Fruit fly (Drosophila melanogaster) whole organism, embryonic: ENCODE measurements around the gene SmD2.

Experiments
- Aef1 ChIP-seq: fragments of 200-800 bp; sonication (Bioruptor generic); IDR thresholded peaks from 3 replicates; pipeline ENCODE4 v1.3.6; 2022; ENCODE audit warnings: missing biosample characterization, missing genetic modification characterization
- Atf6 ChIP-seq: fragments of 200-800 bp; sonication (Bioruptor generic); IDR thresholded peaks from 2 replicates; pipeline ENCODE4 v1.3.6; 2022; ENCODE audit warnings: missing biosample characterization, missing genetic modification characterization
- CG10267 ChIP-seq: fragments of 200-800 bp; sonication (Bioruptor generic); optimal IDR thresholded peaks from 2 replicates; lab custom pipeline; 2018; ENCODE audit warnings: missing biosample characterization, mild to moderate bottlenecking, missing genetic modification characterization, moderate library complexity
- CG12942 ChIP-seq: fragments of 200-800 bp; sonication (Bioruptor generic); optimal IDR thresholded peaks from 3 replicates; lab custom pipeline; 2016; ENCODE audit warnings: missing biosample characterization, missing genetic modification characterization
- CG15073 ChIP-seq: fragments of 200-800 bp; sonication (Bioruptor generic); optimal IDR thresholded peaks from 2 replicates; lab custom pipeline; 2016; ENCODE audit warnings: missing biosample characterization, missing genetic modification characterization
- CG1529 ChIP-seq: fragments of 200-800 bp; sonication (Bioruptor generic); optimal IDR thresholded peaks from 3 replicates; lab custom pipeline; 2018; ENCODE audit warnings: missing biosample characterization, missing genetic modification characterization
- CG1603 ChIP-seq: fragments of 200-800 bp; sonication (Bioruptor generic); optimal IDR thresholded peaks from 2 replicates; lab custom pipeline; 2019; ENCODE audit warnings: missing biosample characterization, mild to moderate bottlenecking, missing genetic modification characterization, moderate library complexity
- CG16813 ChIP-seq: fragments of 200-800 bp; sonication (Bioruptor generic); IDR thresholded peaks from 3 replicates; pipeline ENCODE4 v1.3.6; 2022; ENCODE audit warnings: missing biosample characterization, missing genetic modification characterization; ENCODE audit not compliant: partially characterized antibody
- CG16815 ChIP-seq: fragments of 200-800 bp; sonication (Bioruptor generic); optimal IDR thresholded peaks from 3 replicates; lab custom pipeline; 2017; ENCODE audit warnings: missing biosample characterization, mild to moderate bottlenecking, missing genetic modification characterization
- CG17361 ChIP-seq: fragments of 200-800 bp; sonication (Bioruptor generic); IDR thresholded peaks from 3 replicates; pipeline ENCODE4 v1.3.6; 2022; ENCODE audit warnings: missing biosample characterization, missing genetic modification characterization
- CG18476 ChIP-seq: fragments of 200-800 bp; sonication (Bioruptor generic); optimal IDR thresholded peaks from 2 replicates; lab custom pipeline; 2016; ENCODE audit warnings: missing biosample characterization, mild to moderate bottlenecking, missing genetic modification characterization
- CG2116 ChIP-seq: fragments of 200-800 bp; sonication (Bioruptor generic); optimal IDR thresholded peaks from 3 replicates; lab custom pipeline; 2018; ENCODE audit warnings: missing biosample characterization, mild to moderate bottlenecking, missing genetic modification characterization
- CG30403 ChIP-seq: fragments of 200-800 bp; sonication (Bioruptor generic); optimal IDR thresholded peaks from 3 replicates; lab custom pipeline; 2016; ENCODE audit warnings: missing biosample characterization, missing genetic modification characterization
- CG3281 ChIP-seq: fragments of 200-800 bp; sonication (Bioruptor generic); optimal IDR thresholded peaks from 3 replicates; lab custom pipeline; 2017; ENCODE audit warnings: missing biosample characterization, mild to moderate bottlenecking, missing genetic modification characterization
- CG4404 ChIP-seq: fragments of 200-800 bp; sonication (Bioruptor generic); IDR thresholded peaks from 2 replicates; pipeline ENCODE4 v1.3.6; 2022; ENCODE audit warnings: missing biosample characterization, missing genetic modification characterization
- CG8388 ChIP-seq: fragments of 200-800 bp; sonication (Bioruptor generic); optimal IDR thresholded peaks from 2 replicates; lab custom pipeline; 2019; ENCODE audit warnings: missing biosample characterization, mild to moderate bottlenecking, missing genetic modification characterization, moderate library complexity
- CG9437 ChIP-seq: fragments of 200-800 bp; sonication (Bioruptor generic); optimal IDR thresholded peaks from 2 replicates; lab custom pipeline; 2018; ENCODE audit warnings: missing biosample characterization, mild to moderate bottlenecking, missing genetic modification characterization
- CG9932 ChIP-seq: fragments of 200-800 bp; sonication (Bioruptor generic); IDR thresholded peaks from 2 replicates; pipeline ENCODE4 v1.3.6; 2022; ENCODE audit warnings: missing biosample characterization, missing genetic modification characterization
- Deaf1 ChIP-seq: fragments of 200-800 bp; optimal IDR thresholded peaks from 3 replicates; lab custom pipeline; 2019; ENCODE audit warnings: missing biosample characterization, mild to moderate bottlenecking, missing genetic modification characterization, moderate library complexity
- Doc2 ChIP-seq: fragments of 200-800 bp; sonication (Bioruptor generic); IDR thresholded peaks from 2 replicates; pipeline ENCODE4 v1.3.6; 2022; ENCODE audit warnings: missing biosample characterization, missing genetic modification characterization
- Fer2 ChIP-seq: fragments of 200-800 bp; sonication (Bioruptor generic); optimal IDR thresholded peaks from 2 replicates; lab custom pipeline; 2018; ENCODE audit warnings: missing biosample characterization, mild to moderate bottlenecking, missing genetic modification characterization, moderate library complexity
- GATAe ChIP-seq: fragments of 200-800 bp; sonication (Bioruptor generic); conservative IDR thresholded peaks from 2 replicates; pipeline ENCODE4 v1.3.6; 2022; ENCODE audit warnings: missing biosample characterization, missing genetic modification characterization
- Gug ChIP-seq: fragments of 200-800 bp; sonication (Bioruptor generic); IDR thresholded peaks from 4 replicates; pipeline ENCODE4 v1.3.6; 2022; ENCODE audit warnings: missing biosample characterization, missing genetic modification characterization
- H15 ChIP-seq: fragments of 200-800 bp; sonication (Bioruptor generic); IDR thresholded peaks from 3 replicates; pipeline ENCODE4 v1.3.6; 2022; ENCODE audit warnings: missing biosample characterization, missing genetic modification characterization
- Hey ChIP-seq: fragments of 200-800 bp; sonication (Bioruptor generic); optimal IDR thresholded peaks from 3 replicates; lab custom pipeline; 2018; ENCODE audit warnings: missing biosample characterization, mild to moderate bottlenecking, missing genetic modification characterization
- HmgZ ChIP-seq: fragments of 200-800 bp; sonication (Bioruptor generic); optimal IDR thresholded peaks from 2 replicates; lab custom pipeline; 2018; ENCODE audit warnings: missing biosample characterization, mild to moderate bottlenecking, missing genetic modification characterization
- Poxn ChIP-seq: fragments of 200-800 bp; sonication (Bioruptor generic); IDR thresholded peaks from 2 replicates; pipeline ENCODE4 v1.3.6; 2022; ENCODE audit warnings: missing biosample characterization, missing genetic modification characterization
- Ssrp ChIP-seq: fragments of 200-800 bp; sonication (Bioruptor generic); optimal IDR thresholded peaks from 2 replicates; lab custom pipeline; 2018; ENCODE audit warnings: missing biosample characterization, mild to moderate bottlenecking, missing genetic modification characterization, moderate library complexity
- TFAM ChIP-seq: fragments of 200-800 bp; sonication (Bioruptor generic); optimal IDR thresholded peaks from 2 replicates; lab custom pipeline; 2017; ENCODE audit warnings: missing biosample characterization, missing genetic modification characterization, inconsistent platforms
- YL-1 ChIP-seq: fragments of 200-800 bp; sonication (Bioruptor generic); optimal IDR thresholded peaks from 3 replicates; lab custom pipeline; 2017; ENCODE audit warnings: missing biosample characterization, mild to moderate bottlenecking, missing genetic modification characterization
- al ChIP-seq: fragments of 200-800 bp; sonication (Bioruptor generic); IDR thresholded peaks from 2 replicates; pipeline ENCODE4 v1.3.6; 2022; ENCODE audit warnings: missing biosample characterization, missing genetic modification characterization
- amos ChIP-seq: fragments of 200-800 bp; sonication (Bioruptor generic); IDR thresholded peaks from 2 replicates; pipeline ENCODE4 v1.3.6; 2022; ENCODE audit warnings: missing biosample characterization, missing genetic modification characterization; ENCODE audit not compliant: partially characterized antibody
- croc ChIP-seq: fragments of 200-800 bp; sonication (Bioruptor generic); conservative IDR thresholded peaks from 3 replicates; pipeline ENCODE4 v1.3.6; 2022; ENCODE audit warnings: missing biosample characterization, missing genetic modification characterization
- fd102C ChIP-seq: fragments of 200-800 bp; sonication (Bioruptor generic); optimal IDR thresholded peaks from 2 replicates; lab custom pipeline; 2018; ENCODE audit warnings: missing biosample characterization, mild to moderate bottlenecking, missing genetic modification characterization, moderate library complexity
- fd64A ChIP-seq: fragments of 200-800 bp; sonication (Bioruptor generic); optimal IDR thresholded peaks from 3 replicates; lab custom pipeline; 2018; ENCODE audit warnings: missing biosample characterization, mild to moderate bottlenecking, missing genetic modification characterization
- gro ChIP-seq: fragments of 200-800 bp; sonication (Bioruptor generic); optimal IDR thresholded peaks from 2 replicates; lab custom pipeline; 2016; ENCODE audit warnings: missing biosample characterization, missing genetic modification characterization
- inv ChIP-seq: fragments of 200-800 bp; sonication (Bioruptor generic); IDR thresholded peaks from 2 replicates; pipeline ENCODE4 v1.3.6; 2022; ENCODE audit warnings: missing biosample characterization, missing genetic modification characterization; ENCODE audit not compliant: partially characterized antibody
- kni ChIP-seq: fragments of 200-800 bp; sonication (Bioruptor generic); optimal IDR thresholded peaks from 3 replicates; lab custom pipeline; 2017; ENCODE audit warnings: mild to moderate bottlenecking, missing biosample characterization, missing genetic modification reagents, missing genetic modification characterization
- nau ChIP-seq: fragments of 200-800 bp; sonication (Bioruptor generic); optimal IDR thresholded peaks from 3 replicates; lab custom pipeline; 2017; ENCODE audit warnings: missing biosample characterization, mild to moderate bottlenecking, missing genetic modification characterization, missing genetic modification reagents
- odd ChIP-seq: fragments of 200-800 bp; sonication (Bioruptor generic); optimal IDR thresholded peaks from 2 replicates; lab custom pipeline; 2017; ENCODE audit warnings: missing biosample characterization, mild to moderate bottlenecking, missing genetic modification characterization
- onecut ChIP-seq: fragments of 200-800 bp; sonication (Bioruptor generic); IDR thresholded peaks from 2 replicates; pipeline ENCODE4 v1.3.6; 2022; ENCODE audit warnings: missing biosample characterization, missing genetic modification characterization
- peb ChIP-seq: fragments of 200-800 bp; sonication (Bioruptor generic); IDR thresholded peaks from 2 replicates; pipeline ENCODE4 v1.3.6; 2022; ENCODE audit warnings: missing biosample characterization, missing genetic modification characterization
- pum ChIP-seq: fragments of 200-800 bp; sonication (Bioruptor generic); optimal IDR thresholded peaks from 2 replicates; lab custom pipeline; 2016; ENCODE audit warnings: missing biosample characterization, missing genetic modification characterization
- row ChIP-seq: fragments of 200-800 bp; sonication (Bioruptor generic); IDR thresholded peaks from 3 replicates; pipeline ENCODE4 v1.3.6; 2022; ENCODE audit warnings: missing biosample characterization, missing genetic modification characterization
- salm ChIP-seq: fragments of 200-800 bp; sonication (Bioruptor generic); optimal IDR thresholded peaks from 2 replicates; lab custom pipeline; 2018; ENCODE audit warnings: missing biosample characterization, mild to moderate bottlenecking, missing genetic modification characterization
- slbo ChIP-seq: fragments of 200-800 bp; sonication (Bioruptor generic); IDR thresholded peaks from 2 replicates; pipeline ENCODE4 v1.3.6; 2022; ENCODE audit warnings: missing biosample characterization, missing genetic modification characterization
- sna ChIP-seq: fragments of 200-800 bp; sonication (Bioruptor generic); IDR thresholded peaks from 2 replicates; pipeline ENCODE4 v1.3.6; 2022; ENCODE audit warnings: missing biosample characterization, missing genetic modification characterization; ENCODE audit not compliant: partially characterized antibody
- sqz ChIP-seq: fragments of 200-800 bp; sonication (Bioruptor generic); optimal IDR thresholded peaks from 3 replicates; lab custom pipeline; 2018; ENCODE audit warnings: missing biosample characterization, mild to moderate bottlenecking, missing genetic modification characterization
- ssp ChIP-seq: fragments of 200-800 bp; sonication (Bioruptor generic); IDR thresholded peaks from 2 replicates; pipeline ENCODE4 v1.3.6; 2022; ENCODE audit warnings: missing biosample characterization, missing genetic modification characterization
- unc-4 ChIP-seq: fragments of 200-800 bp; sonication (Bioruptor generic); IDR thresholded peaks from 2 replicates; pipeline ENCODE4 v1.3.6; 2022; ENCODE audit warnings: missing biosample characterization, missing genetic modification characterization; ENCODE audit not compliant: partially characterized antibody
- yki ChIP-seq: fragments of >200 bp; optimal IDR thresholded peaks from 3 replicates; lab custom pipeline; 2018
- zfh2 ChIP-seq: fragments of 200-800 bp; sonication (Bioruptor generic); optimal IDR thresholded peaks from 2 replicates; lab custom pipeline; 2016; ENCODE audit warnings: missing biosample characterization, missing genetic modification characterization

The SmD2 gene

DNA sequence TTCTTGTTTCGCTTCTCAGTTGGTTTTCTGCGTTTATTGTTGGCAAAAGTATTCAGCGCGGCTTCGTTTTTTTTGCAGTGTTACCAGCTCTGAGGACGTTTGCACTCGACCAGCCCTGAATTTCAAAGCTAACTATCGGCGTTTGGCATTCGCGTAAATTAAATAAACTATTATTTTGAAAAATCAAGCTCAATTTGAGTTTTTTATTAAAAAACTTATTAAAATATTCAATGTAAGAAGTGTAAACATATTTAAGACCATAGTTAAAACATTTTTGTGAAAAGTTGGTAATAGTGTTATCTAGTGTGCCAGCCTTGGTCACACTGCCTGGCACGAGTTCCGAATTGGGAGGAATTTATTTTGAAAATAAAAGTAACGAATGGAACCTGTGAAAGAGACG, at the start of gene SmD2, which contains the start of gene CG18048:
Gene SmD2 (minus strand): TSS at position 98 of the 400 bp plus-strand sequence.
Gene CG18048 (plus strand): TSS at position 298 of the 400 bp plus-strand sequence.
- TF ChIP-seq fd102C (GFP tag; lab: Kevin White, UChicago) (no peak), CG4404 (GFP tag; lab: Robert Waterston, UW) (no peak), YL-1 (GFP tag; lab: Kevin White, UChicago) (peak; percentile 82), slbo (GFP tag; lab: Robert Waterston, UW) (0 out of 2 replicates have a peak, but pooled peaks have one; percentile 6), sqz (GFP tag; lab: Kevin White, UChicago) (no peak), CG12942 (GFP tag; lab: Kevin White, UChicago) (no peak), Deaf1 (tag; lab: Kevin White, UChicago) (peak; percentile 50), gro (no peak), odd (no peak), CG16813 (peak; percentile 84), unc-4 (GFP tag; lab: Robert Waterston, UW) (peak; percentile 79), Gug (GFP tag; lab: Robert Waterston, UW) (no peak), Atf6 (GFP tag; lab: Robert Waterston, UW) (no peak), CG17361 (GFP tag; lab: Robert Waterston, UW) (peak; percentile 57; the same call in 1 of the 3 replicates), yki (lab: Kevin White, UChicago) (no peak), Hey (no peak), CG10267 (tag; lab: Kevin White, UChicago) (peak; percentile 66), al (GFP tag; lab: Robert Waterston, UW) (no peak), CG15073 (no peak), CG2116 (peak; percentile 59), Poxn (GFP tag; lab: Robert Waterston, UW) (no peak), sna (peak; percentile 72), croc (GFP tag; lab: Robert Waterston, UW) (no peak), salm (tag; lab: Kevin White, UChicago) (no peak), CG18476 (GFP tag; lab: Kevin White, UChicago) (no peak), fd64A (no peak), CG8388 (GFP tag; lab: Kevin White, UChicago) (no peak), inv (GFP tag; lab: Robert Waterston, UW) (peak; percentile 75), Aef1 (no peak), row (GFP tag; lab: Robert Waterston, UW) (peak; percentile 83), GATAe (GFP tag; lab: Robert Waterston, UW) (no peak), CG3281 (GFP tag; lab: Kevin White, UChicago) (no peak), CG1529 (GFP tag; lab: Kevin White, UChicago) (no peak), CG16815 (GFP tag; lab: Kevin White, UChicago) (no peak), Doc2 (no peak), kni (no peak), nau (no peak), peb (no peak), amos (GFP tag; lab: Robert Waterston, UW) (peak; percentile 75), ssp (GFP tag; lab: Robert Waterston, UW) (no peak; the same call in 1 of the 2 replicates), HmgZ (peak; percentile 52), Ssrp (tag; lab: Kevin White, UChicago) (peak; percentile 16), TFAM (GFP tag; lab: Kevin White, UChicago) (no peak), pum (GFP tag; lab: Kevin White, UChicago) (no peak), Fer2 (tag; lab: Kevin White, UChicago) (no peak), H15 (no peak), CG9437 (GFP tag; lab: Kevin White, UChicago) (no peak), CG1603 (tag; lab: Kevin White, UChicago) (peak; percentile 13), onecut (no peak), zfh2 (GFP tag; lab: Kevin White, UChicago) (peak; percentile 13), CG30403 (GFP tag; lab: Kevin White, UChicago) (peak; percentile 24), CG9932 (GFP tag; lab: Robert Waterston, UW) (peak; percentile 30; the same call in 1 of the 2 replicates)
